Fruit fly (Drosophila melanogaster): ENCODE data around the gene m.

The m gene

DNA sequence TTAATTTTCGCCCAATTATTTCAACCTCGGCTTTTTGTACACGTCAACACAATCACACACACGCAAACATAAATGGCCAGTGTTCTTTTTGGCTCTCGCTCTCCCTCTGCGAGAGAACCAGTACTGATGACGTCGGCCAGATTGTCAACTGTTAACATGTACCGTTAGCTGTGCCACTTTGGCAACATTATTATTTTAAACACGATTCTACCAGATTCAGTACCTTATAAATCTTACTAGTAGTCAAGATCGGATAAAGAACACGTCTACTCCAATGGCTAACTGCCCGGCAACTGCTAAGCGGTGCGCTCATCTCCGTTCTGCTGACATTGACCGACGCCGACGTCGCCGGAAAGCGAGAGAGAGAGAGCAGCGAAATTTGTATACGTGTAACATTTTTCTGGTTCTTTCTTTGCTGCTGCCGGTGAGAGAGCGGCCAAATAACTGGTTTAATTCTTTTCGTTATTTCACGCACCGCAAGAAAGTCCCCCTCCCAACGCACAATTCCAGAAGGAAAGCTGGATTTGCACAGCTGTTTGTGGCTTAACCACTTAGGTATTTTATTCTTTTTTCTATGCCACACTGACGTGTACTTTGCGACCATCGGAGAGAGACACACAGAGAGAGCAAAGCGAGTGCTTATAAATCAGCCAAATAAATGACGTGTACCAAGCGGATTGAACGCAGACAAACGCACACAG is 51.1 kb downstream of the m start (continued):
- TF ChIP-seq slp2 (GFP tag; optimal IDR thresholded peaks at IDR 0.05) (no peak), CG8281 (tag; optimal IDR thresholded peaks at IDR 0.05) (no peak), twi (tag; optimal IDR thresholded peaks at IDR 0.05) (no peak), bsh (GFP tag; optimal IDR thresholded peaks at IDR 0.05) (peak in 1 of 2 experiments; percentile 38), CG8944 (GFP tag; optimal IDR thresholded peaks at IDR 0.05) (no peak), CHES-1-like (GFP tag; optimal IDR thresholded peaks at IDR 0.05) (no peak), Stat92E (GFP tag; optimal IDR thresholded peaks at IDR 0.05) (no peak), CG18599 (GFP tag; optimal IDR thresholded peaks at IDR 0.05) (no peak), Ssrp (tag; optimal IDR thresholded peaks at IDR 0.05) (peak; percentile 2), HLH54F (GFP tag; optimal IDR thresholded peaks at IDR 0.05) (no peak), CG11456 (GFP tag; IDR thresholded peaks at IDR 0.05) (no peak), gro (GFP tag; optimal IDR thresholded peaks at IDR 0.05) (no peak), Oli (tag; optimal IDR thresholded peaks at IDR 0.05) (no peak), CG4360 (GFP tag; IDR thresholded peaks at IDR 0.05) (no peak), ap (GFP tag; IDR thresholded peaks at IDR 0.05) (no peak), p53 (GFP tag; optimal IDR thresholded peaks at IDR 0.05) (no peak), Oaz (GFP tag; IDR thresholded peaks at IDR 0.05) (no peak), wek (GFP tag; optimal IDR thresholded peaks at IDR 0.05) (no peak), CG4707 (GFP tag; optimal IDR thresholded peaks at IDR 0.05) (no peak), CG2889 (GFP tag; IDR thresholded peaks at IDR 0.05) (no peak), sens-2 (GFP tag; IDR thresholded peaks at IDR 0.05) (no peak), unc-4 (GFP tag; IDR thresholded peaks at IDR 0.05; ENCODE audit: partially characterized antibody) (no peak), ttk (GFP tag; IDR thresholded peaks at IDR 0.05) (no peak), CG3163 (GFP tag; optimal IDR thresholded peaks at IDR 0.05) (no peak), otp (GFP tag; IDR thresholded peaks at IDR 0.05) (no peak), vvl (GFP tag; IDR thresholded peaks at IDR 0.05) (no peak), CG10147 (GFP tag; optimal IDR thresholded peaks at IDR 0.05) (no peak), CG9817 (tag; optimal IDR thresholded peaks at IDR 0.05) (no peak), bowl (GFP tag; IDR thresholded peaks at IDR 0.05) (no peak), CG31365 (tag; optimal IDR thresholded peaks at IDR 0.05) (no peak), Awh (GFP tag; IDR thresholded peaks at IDR 0.05) (no peak), Nf-YC (tag; optimal IDR thresholded peaks at IDR 0.05) (peak; percentile 90), Hr78 (GFP tag; optimal IDR thresholded peaks at IDR 0.05) (no peak), yki (optimal IDR thresholded peaks at IDR 0.05) (no peak), Med (GFP tag) (peak; percentile 56), nmo (GFP tag; optimal IDR thresholded peaks at IDR 0.05) (no peak), CG12769 (tag; optimal IDR thresholded peaks at IDR 0.05) (peak; percentile 13), CG18476 (GFP tag; optimal IDR thresholded peaks at IDR 0.05) (no peak), zen (tag; optimal IDR thresholded peaks at IDR 0.05) (no peak), bigmax (GFP tag; optimal IDR thresholded peaks at IDR 0.05) (no peak), Sry-δ (GFP tag; optimal IDR thresholded peaks at IDR 0.05) (peak; percentile 1), tap (tag; optimal IDR thresholded peaks at IDR 0.05) (no peak), CG8478 (optimal IDR thresholded peaks at IDR 0.05) (no peak), CG4730 (GFP tag; IDR thresholded peaks at IDR 0.05) (no peak), Pdp1 (GFP tag; optimal IDR thresholded peaks at IDR 0.05) (peak in 1 of 2 experiments; percentile 4), CG8290 (GFP tag; optimal IDR thresholded peaks at IDR 0.05) (no peak), CG8290 (tag; optimal IDR thresholded peaks at IDR 0.05) (no peak), bbx (GFP tag; IDR thresholded peaks at IDR 0.05; ENCODE audit: partially characterized antibody) (no peak), abd-A (tag; optimal IDR thresholded peaks at IDR 0.05) (peak; percentile 75), CG11093 (GFP tag; IDR thresholded peaks at IDR 0.05) (no peak), CG1832 (GFP tag; optimal IDR thresholded peaks at IDR 0.05) (no peak)
